Fruit fly (Drosophila melanogaster): ENCODE data around the gene GNBP3.

GNBP3 gene

DNA sequence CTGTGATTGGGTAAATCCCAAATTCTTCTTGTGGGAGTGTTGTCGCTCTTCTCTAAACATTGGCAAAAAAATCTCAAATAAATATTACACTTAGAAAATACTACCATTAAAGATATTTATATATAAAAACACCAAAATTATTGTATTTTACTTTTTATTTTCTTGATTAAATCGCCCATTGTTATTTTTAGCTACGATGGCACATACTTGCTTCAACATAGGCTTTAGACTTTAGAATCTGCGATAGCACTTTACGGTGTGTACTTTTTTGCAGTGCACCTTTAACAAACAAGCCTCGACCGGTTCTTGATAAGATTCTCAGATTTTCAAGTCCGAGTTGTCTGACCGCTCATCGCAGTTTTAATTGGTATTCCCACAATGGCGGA is at the start of gene GNBP3:
Gene GNBP3, plus strand, starts transcription at position 374 of the 386 bp plus-strand sequence.
- no peak for TF ChIP-seq CG17801 (GFP tag; optimal IDR thresholded peaks at IDR 0.05; ENCODE audit: partially characterized antibody)

DNA sequence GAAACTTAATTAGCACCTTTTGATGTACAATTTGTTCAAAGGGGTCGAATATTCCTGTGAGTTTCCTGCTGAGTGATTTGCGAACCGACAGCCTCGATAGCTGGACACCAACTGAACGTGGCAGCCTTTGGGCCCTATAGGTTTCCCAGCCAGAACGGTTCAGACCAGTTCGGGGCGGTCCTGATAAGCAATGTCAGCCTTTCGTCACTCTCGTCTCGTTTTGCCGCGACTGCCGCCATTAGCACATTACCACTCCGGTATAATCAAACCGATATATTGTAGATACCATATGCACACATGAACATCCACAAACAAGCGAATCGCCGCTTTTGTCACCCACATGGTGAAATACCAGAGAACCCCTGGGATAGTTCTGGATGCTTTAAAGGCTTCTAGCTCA is 49.7 kb upstream of the GNBP3 start, which contains the start of gene TrpA1:
Gene TrpA1, minus strand, starts transcription at position 101 of the 400 bp plus-strand sequence.
- TF ChIP-seq CG17801 (GFP tag; optimal IDR thresholded peaks at IDR 0.05; ENCODE audit: partially characterized antibody): no peak

DNA sequence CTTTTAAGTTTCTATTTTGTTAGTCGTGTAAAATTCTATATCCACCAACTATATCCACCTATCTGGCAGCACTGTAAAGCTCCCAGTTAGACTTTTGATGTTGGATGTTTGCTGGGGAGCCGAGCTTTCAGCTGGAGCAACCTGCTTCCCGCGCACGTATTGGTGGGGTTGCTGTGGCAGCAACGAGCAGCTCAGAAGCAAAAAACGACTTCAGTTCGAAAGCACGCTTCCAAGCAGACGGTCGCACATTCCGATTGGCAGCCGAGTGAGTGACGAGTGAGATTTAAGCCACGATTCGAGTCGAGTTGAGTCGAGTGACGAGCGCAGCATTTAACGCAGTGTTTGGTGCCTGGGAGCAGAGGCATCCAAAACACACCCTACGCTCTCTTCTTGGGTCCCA is 42.5 kb upstream of the GNBP3 start, which contains the start of the genes Tsp66E and mfr:
Gene Tsp66E, plus strand, starts transcription at position 168 of the 400 bp plus-strand sequence.
Gene mfr, minus strand, starts transcription at position 340 of the 400 bp plus-strand sequence.
- TF ChIP-seq CG17801 (GFP tag; optimal IDR thresholded peaks at IDR 0.05; ENCODE audit: partially characterized antibody): peak; percentile 23

DNA sequence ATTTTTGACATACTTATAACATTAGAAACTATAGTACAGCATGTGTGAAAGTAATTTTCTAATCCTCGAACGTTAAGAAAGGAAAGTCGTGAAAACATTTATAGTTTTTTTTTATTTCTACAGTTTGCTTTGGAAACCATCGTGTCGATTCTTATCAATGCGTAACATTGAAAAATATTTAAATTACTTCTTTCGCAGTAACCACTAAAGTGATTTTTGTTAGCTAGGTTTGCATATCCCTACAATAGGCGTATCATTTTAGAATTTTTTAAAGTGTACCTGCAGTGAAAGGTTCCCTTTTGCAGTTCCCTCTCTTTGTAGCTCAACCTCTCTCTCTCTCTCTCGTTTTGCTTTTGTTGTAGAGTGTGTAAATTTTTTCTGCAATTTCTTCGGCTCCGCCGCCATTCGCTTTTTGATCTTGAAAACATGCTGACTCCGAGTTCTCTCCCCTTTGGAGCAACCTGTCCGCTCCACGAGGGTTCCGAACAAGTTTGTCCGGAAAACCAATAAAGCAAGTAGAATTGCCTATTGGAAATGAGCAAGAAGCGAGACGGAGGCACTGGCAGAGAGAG is 41.2 kb upstream of the GNBP3 start:
- peak; percentile 53 for TF ChIP-seq CG17801 (GFP tag; optimal IDR thresholded peaks at IDR 0.05; ENCODE audit: partially characterized antibody)

DNA sequence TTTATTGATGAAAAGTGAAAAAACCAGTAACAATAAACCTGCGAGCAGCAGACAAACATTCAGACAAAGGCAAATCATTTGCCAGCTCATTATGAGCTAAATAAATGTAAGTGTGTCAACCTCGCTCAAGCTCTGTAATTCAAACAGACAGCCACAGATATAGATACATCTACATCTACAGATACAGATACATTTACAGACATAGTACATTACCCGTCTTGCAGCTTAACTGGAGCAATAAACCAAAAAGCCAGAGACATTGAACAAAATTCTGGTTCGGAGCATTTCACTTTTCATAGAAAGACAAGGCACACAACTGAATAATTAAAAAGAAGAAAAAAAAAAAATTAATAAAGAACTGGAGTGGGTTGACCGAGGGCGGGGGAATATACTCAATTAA is 35.1 kb upstream of the GNBP3 start:
- no peak for TF ChIP-seq CG17801 (GFP tag; optimal IDR thresholded peaks at IDR 0.05; ENCODE audit: partially characterized antibody)

DNA sequence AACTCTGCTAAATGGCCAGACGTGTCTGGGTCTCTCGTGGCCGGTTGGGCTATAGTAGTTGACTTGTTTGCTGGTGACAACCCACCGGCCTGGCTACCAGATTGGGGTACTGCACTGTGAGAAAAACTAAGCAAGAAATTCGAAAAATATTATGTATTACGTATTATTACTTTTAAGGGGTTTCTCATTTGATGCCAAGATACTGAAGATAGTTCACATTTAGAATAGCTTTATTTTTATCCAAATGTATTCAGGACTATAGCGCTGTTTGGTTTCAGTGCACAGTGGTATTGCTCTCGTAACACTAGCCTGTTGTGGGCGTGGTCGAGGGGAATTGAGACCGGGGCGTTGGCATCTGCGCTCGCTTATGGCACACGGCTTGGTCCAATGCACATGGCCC is 34.1 kb upstream of the GNBP3 start:
- no peak for TF ChIP-seq CG17801 (GFP tag; optimal IDR thresholded peaks at IDR 0.05; ENCODE audit: partially characterized antibody)

DNA sequence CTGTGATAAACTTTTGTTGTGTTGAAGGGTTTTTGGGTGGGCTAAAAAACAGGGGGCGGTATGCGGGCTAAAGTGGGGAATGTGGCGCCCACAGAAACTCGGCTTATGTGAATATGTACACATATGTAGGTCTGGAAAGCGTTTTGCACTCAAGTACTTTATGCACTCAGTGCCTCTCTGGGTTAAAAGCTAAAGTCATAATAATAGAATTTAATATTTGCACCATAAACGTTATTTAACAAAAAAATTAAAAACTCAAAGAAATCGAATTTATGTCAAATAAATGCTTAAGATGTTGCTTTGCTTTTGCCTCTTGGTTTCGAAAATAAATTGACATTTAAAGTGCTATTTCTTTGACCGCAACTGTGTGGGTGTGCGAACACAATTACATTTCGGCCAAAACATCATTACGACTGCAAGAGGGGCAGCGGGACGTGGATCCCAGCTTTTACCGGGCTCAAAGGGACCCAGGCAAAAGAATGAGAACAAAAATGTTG is 30.4 kb upstream of the GNBP3 start:
- no peak for TF ChIP-seq CG17801 (GFP tag; optimal IDR thresholded peaks at IDR 0.05; ENCODE audit: partially characterized antibody)

DNA sequence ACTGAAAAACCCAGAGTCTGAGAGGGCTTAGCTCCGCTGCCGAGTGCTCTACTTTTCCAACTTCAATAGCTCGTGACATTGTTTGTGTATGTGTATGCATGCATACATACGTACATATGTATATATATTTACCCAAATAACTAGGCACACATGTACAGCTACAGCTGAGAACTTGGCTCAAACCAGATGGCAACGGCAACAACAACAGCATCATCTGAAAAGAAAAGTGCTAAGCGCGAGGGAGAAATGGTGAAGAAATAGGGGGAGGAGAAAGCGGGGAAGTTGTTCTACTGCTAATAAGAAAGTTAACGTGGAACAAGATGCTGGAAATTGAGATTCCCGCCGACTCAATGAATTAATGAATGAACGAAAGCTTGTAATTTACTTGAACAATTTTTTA is 29.8 kb upstream of the GNBP3 start:
- TF ChIP-seq CG17801 (GFP tag; optimal IDR thresholded peaks at IDR 0.05; ENCODE audit: partially characterized antibody): no peak

DNA sequence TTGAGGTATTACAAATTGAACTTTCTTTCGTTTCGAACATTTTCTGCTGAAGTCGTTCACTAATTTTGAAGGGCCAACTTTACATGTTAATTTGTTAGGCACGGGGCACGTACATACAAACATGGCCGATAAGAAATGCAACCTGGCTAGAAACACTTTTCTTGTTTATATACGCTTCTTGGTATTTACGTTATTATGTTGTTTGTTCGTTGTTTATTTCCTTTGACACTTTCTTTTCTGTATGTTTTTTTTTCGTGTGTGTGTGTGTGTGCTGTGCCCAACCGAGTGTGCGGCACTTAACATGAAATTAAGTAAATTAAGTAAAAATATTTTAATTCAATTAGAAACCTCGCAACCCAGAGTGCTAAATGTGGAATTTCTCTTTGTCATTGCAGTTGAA is 29.1 kb upstream of the GNBP3 start:
- TF ChIP-seq CG17801 (GFP tag; optimal IDR thresholded peaks at IDR 0.05; ENCODE audit: partially characterized antibody): no peak

DNA sequence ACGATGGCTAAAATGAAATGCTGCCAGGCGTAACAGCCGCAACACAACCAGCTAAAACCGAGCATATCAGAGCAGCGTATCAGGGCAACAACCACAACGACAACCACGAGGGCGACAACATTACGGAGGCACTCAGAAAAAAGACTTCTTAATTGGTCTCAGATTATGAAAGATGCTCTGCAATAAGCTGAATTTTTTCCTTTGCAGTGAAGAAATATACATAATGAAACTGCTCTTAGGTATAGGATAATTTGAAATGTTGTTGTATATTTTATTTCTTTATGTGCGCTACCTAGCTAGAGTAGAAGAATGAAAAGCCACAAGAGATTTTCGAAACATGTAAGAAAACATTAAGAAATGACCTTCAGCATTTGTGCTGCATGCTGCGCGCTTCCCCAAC is 25.3 kb upstream of the GNBP3 start:
- TF ChIP-seq CG17801 (GFP tag; optimal IDR thresholded peaks at IDR 0.05; ENCODE audit: partially characterized antibody): no peak

DNA sequence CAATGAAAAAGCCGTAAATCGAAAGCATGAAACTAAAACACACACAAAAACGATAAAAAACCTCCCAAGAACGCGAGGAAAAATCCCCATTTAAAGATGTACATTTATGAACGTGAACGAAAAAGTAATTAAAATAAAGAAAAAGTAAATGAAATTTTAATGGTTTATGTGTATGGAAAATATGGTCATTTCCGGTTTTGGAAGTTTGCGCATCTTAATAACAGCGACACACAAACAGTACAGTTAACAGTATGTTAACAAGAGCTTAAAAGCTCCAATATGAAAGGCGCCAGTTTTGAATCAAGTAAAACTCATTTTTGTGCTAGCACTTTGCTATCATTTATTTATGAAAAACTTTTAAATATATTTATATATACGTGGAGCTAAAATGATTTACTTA is 22.9 kb upstream of the GNBP3 start:
- TF ChIP-seq CG17801 (GFP tag; optimal IDR thresholded peaks at IDR 0.05; ENCODE audit: partially characterized antibody): peak; percentile 49

DNA sequence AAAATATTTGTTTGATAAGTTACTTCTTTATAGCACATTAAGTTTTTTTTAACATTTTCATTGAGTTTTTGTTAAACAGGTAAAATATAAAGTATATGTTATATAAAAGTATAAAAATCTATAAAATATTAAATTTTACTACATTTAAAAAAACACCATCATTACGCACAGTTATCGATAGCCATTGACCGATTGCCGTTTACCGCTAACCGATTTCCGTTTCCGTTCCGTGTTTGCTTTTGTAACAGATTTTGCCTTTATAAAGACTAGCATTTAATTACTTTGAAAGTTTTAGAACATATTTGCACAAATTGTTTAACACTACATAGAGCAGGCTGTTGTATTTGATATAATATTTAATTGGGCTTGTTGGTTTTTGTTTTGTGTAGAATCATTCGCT is 15.2 kb upstream of the GNBP3 start:
- TF ChIP-seq CG17801 (GFP tag; optimal IDR thresholded peaks at IDR 0.05; ENCODE audit: partially characterized antibody): no peak

DNA sequence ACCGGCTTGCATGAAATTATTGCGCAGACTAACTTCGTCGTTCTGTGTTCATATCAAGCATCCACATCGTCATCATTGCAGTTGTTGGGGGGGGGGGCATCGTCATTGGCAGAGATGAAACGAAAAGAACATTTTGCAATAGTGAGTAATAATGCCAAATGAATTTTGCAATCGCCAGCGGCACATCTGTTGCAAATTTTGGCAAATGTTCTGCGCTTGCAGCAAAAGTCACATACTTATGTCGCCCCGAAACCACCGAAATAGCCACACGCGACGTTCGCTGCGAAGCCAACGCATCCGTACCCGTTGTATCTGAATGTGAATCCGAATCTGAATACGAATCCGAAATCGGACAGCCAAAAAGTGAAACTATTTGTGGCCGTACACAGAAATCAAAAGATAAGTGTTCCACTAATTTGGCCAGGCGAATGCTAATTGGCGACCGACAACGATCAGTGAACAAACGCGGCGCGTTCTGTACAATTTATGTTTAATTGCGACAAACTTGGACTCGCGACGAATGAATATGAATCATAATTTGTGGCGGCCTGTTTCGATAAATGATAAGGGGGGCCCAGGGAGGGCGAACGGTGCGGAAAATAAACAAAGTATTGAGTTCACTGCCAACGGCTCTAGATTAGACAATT is 6.8 kb upstream of the GNBP3 start:
- TF ChIP-seq CG17801 (GFP tag; optimal IDR thresholded peaks at IDR 0.05; ENCODE audit: partially characterized antibody): no peak

DNA sequence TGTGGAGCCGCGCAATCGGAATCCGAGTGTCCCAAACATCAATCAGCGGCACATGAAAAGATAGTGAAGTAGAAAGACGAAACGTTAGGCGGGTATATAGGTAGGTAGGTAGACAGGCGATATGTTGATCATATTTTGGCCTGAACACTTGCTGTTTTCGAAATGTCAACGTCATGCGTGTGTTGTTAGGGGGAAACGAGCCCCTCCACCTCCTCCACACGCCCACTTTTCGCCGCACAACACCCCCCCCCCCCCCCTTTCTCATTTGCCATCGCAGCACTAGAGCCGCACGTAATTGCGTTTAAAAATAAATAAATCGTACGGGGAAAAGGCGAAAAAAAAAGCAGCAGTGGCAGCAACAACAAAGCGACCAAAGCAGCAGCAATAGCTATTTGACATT is 5.0 kb upstream of the GNBP3 start:
- no peak for TF ChIP-seq CG17801 (GFP tag; optimal IDR thresholded peaks at IDR 0.05; ENCODE audit: partially characterized antibody)

DNA sequence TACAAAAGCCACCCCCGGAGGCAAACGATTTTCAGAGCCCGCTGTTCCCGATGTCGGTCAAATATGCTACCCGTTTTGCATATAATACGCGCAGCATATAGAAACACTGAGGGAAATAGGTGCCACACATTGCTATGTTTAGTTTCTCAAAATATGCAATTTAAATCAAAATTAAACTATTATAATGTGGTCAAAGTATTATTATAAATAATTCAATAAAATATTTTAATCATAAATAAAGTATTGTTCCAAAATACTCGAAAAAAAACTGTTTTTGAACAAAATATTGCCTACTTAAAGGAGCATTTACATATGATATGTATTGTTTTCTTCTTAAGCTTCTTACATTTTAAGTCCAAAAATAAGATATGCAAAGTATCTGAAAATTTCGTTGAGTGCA is 3.9 kb upstream of the GNBP3 start:
- no peak for TF ChIP-seq CG17801 (GFP tag; optimal IDR thresholded peaks at IDR 0.05; ENCODE audit: partially characterized antibody)

DNA sequence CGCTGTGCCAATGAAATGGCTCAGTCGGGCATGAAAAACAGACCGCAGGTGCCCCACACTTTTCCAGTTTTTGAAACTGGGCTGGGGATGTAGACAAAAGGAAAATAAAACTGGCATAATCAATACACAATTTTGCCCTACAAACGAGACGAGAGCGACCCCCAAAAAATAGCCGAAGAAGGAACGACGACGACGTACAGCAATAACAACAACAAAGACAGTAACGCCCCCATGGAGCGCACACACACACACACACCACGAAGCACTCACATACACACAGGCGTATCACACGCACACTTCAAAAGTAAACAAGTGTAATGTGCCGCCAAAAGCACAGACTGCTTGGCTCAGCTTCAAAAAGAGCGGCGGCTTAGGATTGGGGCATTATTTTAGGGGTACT is 3.3 kb upstream of the GNBP3 start:
- no peak for TF ChIP-seq CG17801 (GFP tag; optimal IDR thresholded peaks at IDR 0.05; ENCODE audit: partially characterized antibody)

All from ovary, adult (tissue).